Worm (Caenorhabditis elegans) whole organism, late embryonic: ENCODE data around the gene T05A7.13.

Source experiments
- nfya-1 ChIP-seq: sonication (generic microtip); optimal IDR thresholded peaks from 2 replicates; lab custom pipeline; 2017; ENCODE audit warnings: missing genetic modification characterization, mild to moderate bottlenecking, missing compliant biosample characterization, antibody characterized with exemption, moderate library complexity
- nhr-11 ChIP-seq: fragments of 150-350 bp; optimal IDR thresholded peaks from 2 replicates; lab custom pipeline; 2014; ENCODE audit warnings: missing biosample characterization, missing genetic modification characterization

DNA sequence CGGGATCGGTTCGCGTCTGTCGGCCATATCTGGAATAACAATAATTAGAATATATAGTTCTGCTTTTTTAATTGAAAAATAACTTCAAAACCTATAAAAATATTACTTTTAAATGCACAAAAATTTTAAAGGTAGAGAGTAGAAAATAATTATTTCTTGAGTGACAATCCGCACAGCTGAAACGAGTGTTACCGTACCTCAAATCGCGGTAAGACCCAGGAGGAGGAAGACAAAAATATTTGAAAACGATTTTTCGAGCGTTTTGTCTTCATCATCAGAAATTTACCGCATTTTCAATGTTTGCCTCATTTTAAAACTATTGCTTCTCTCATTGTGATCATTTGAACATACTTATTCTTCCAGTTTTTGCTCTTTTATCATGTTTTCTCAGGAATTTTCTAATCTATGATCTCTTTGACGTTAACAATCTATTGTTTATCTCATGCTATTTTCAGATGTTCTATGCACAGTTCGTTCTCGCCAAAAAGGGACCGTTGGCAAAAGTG, 37.1 kb upstream of the T05A7.13 start, which contains the start of the genes rpn-5 and scc-1:
- TF ChIP-seq nhr-11 (tag; lab: Kevin White, UChicago), result no peak
- TF ChIP-seq nfya-1, result peak; percentile 85
